Worm (Caenorhabditis elegans) whole organism, L4 larva: ENCODE results near the gene plc-4.

Source experiments
- R02D3.7 ChIP-seq: fragments of 150-350 bp; sonication (generic microtip); optimal IDR thresholded peaks from 3 replicates; lab custom pipeline; 2014; ENCODE audit warnings: missing biosample characterization, missing genetic modification characterization
- T20F7.1 ChIP-seq: fragments of 200-800 bp; sonication (Bioruptor generic); optimal IDR thresholded peaks from 2 replicates; lab custom pipeline; 2018; ENCODE audit warnings: mild to moderate bottlenecking, missing genetic modification characterization, missing compliant biosample characterization
- Y48G9A.11 ChIP-seq: fragments of 200-800 bp; sonication (Bioruptor generic); IDR thresholded peaks from 2 replicates; pipeline ENCODE4 v1.3.6; 2022; ENCODE audit warnings: missing genetic modification reagents, missing genetic modification characterization, missing compliant biosample characterization
- ama-1 ChIP-seq: fragments of 150-350 bp; optimal IDR thresholded peaks from 2 replicates; lab custom pipeline; 2014; ENCODE audit warnings: inconsistent platforms, mixed read lengths
- arid-1 ChIP-seq: fragments of 200-800 bp; sonication (Bioruptor generic); conservative IDR thresholded peaks from 2 replicates; pipeline ENCODE4 v1.3.6; 2022; ENCODE audit warnings: missing genetic modification reagents, missing genetic modification characterization, missing compliant biosample characterization
- cey-2 ChIP-seq: sonication (generic microtip); optimal IDR thresholded peaks from 3 replicates; lab custom pipeline; 2017; ENCODE audit warnings: missing genetic modification characterization, mild to moderate bottlenecking, missing compliant biosample characterization, antibody characterized with exemption, borderline replicate concordance; ENCODE audit not compliant: insufficient read depth
- daf-16 ChIP-seq, 3 experiments: sonication (generic microtip); optimal IDR thresholded peaks; 2 replicates each; lab custom pipeline; 2016 to 2017; ENCODE audit warnings: missing genetic modification characterization in 3 of 3, missing genetic modification reagents in 3 of 3, mild to moderate bottlenecking in 2 of 3, missing compliant biosample characterization in 2 of 3, missing biosample characterization in 1 of 3, moderate library complexity in 1 of 3
- dmd-9 ChIP-seq: fragments of 200-800 bp; sonication (Bioruptor generic); IDR thresholded peaks from 2 replicates; pipeline ENCODE4 v1.3.6; 2022; ENCODE audit warnings: missing genetic modification reagents, missing genetic modification characterization, missing compliant biosample characterization
- dpl-1 ChIP-seq: fragments of 150-350 bp; optimal IDR thresholded peaks from 2 replicates; lab custom pipeline; 2014; ENCODE audit warnings: missing biosample characterization, missing genetic modification reagents, missing genetic modification characterization
- dve-1 ChIP-seq: sonication (generic microtip); optimal IDR thresholded peaks from 2 replicates; lab custom pipeline; 2017; ENCODE audit warnings: antibody characterized with exemption, mild to moderate bottlenecking, missing genetic modification characterization, missing compliant biosample characterization; ENCODE audit not compliant: insufficient read depth
- fkh-10 ChIP-seq: fragments of 150-350 bp; optimal IDR thresholded peaks from 2 replicates; lab custom pipeline; 2014; ENCODE audit warnings: missing biosample characterization, missing genetic modification reagents, missing genetic modification characterization
- gei-8 ChIP-seq: fragments of 200-800 bp; sonication (Bioruptor generic); optimal IDR thresholded peaks from 2 replicates; lab custom pipeline; 2018; ENCODE audit warnings: mild to moderate bottlenecking, missing genetic modification characterization, missing compliant biosample characterization
- hif-1 ChIP-seq, 2 experiments: sonication (generic microtip); optimal IDR thresholded peaks; 2 replicates each; lab custom pipeline; 2016 to 2017; ENCODE audit warnings: missing compliant biosample characterization in 2 of 2, missing genetic modification characterization in 2 of 2, missing genetic modification reagents in 2 of 2, missing genotype in 2 of 2, mild to moderate bottlenecking in 1 of 2
- hlh-11 ChIP-seq: fragments of 200-800 bp; sonication (Bioruptor generic); optimal IDR thresholded peaks from 2 replicates; lab custom pipeline; 2018; ENCODE audit warnings: mild to moderate bottlenecking, missing genetic modification characterization, missing compliant biosample characterization
- hlh-30 ChIP-seq: sonication (generic microtip); optimal IDR thresholded peaks from 2 replicates; lab custom pipeline; 2017; ENCODE audit warnings: antibody characterized with exemption, mild to moderate bottlenecking, missing genetic modification characterization, missing compliant biosample characterization; ENCODE audit not compliant: insufficient read depth
- lin-1 ChIP-seq: fragments of 200-800 bp; sonication (Bioruptor generic); IDR thresholded peaks from 2 replicates; pipeline ENCODE4 v1.3.6; 2022; ENCODE audit warnings: missing genetic modification reagents, missing genetic modification characterization, missing compliant biosample characterization
- lin-13 ChIP-seq: fragments of 150-350 bp; optimal IDR thresholded peaks from 2 replicates; lab custom pipeline; 2014; ENCODE audit warnings: missing biosample characterization, missing genetic modification reagents, missing genetic modification characterization
- lin-15B ChIP-seq: fragments of 150-350 bp; sonication (generic microtip); optimal IDR thresholded peaks from 3 replicates; lab custom pipeline; 2014; ENCODE audit warnings: missing biosample characterization, missing genetic modification characterization
- lin-38 ChIP-seq: fragments of 200-800 bp; sonication (Bioruptor generic); IDR thresholded peaks from 2 replicates; pipeline ENCODE4 v1.3.6; 2022; ENCODE audit warnings: missing genetic modification reagents, missing genetic modification characterization, missing compliant biosample characterization
- lsy-2 ChIP-seq, 2 experiments: fragments of 150-350 bp in 1 of 2; sonication (generic microtip) in 1 of 2; optimal IDR thresholded peaks; 2 replicates each; lab custom pipeline; 2014 to 2017; ENCODE audit warnings: missing biosample characterization in 2 of 2, missing genetic modification characterization in 2 of 2
- mep-1 ChIP-seq: fragments of 150-350 bp; sonication (generic microtip); optimal IDR thresholded peaks from 3 replicates; lab custom pipeline; 2014; ENCODE audit warnings: missing biosample characterization, missing genetic modification characterization
- mes-2 ChIP-seq: sonication (generic microtip); optimal IDR thresholded peaks from 2 replicates; lab custom pipeline; 2016; ENCODE audit warnings: missing genotype, mild to moderate bottlenecking, missing genetic modification characterization, missing compliant biosample characterization; ENCODE audit not compliant: poor library complexity, severe bottlenecking
- nhr-237 ChIP-seq: sonication (generic microtip); optimal IDR thresholded peaks from 2 replicates; lab custom pipeline; 2017; ENCODE audit warnings: missing biosample characterization, missing genetic modification characterization
- nhr-28 ChIP-seq: fragments of 150-350 bp; optimal IDR thresholded peaks from 2 replicates; lab custom pipeline; 2014; ENCODE audit warnings: missing biosample characterization, missing genetic modification characterization
- nhr-6 ChIP-seq: fragments of 150-350 bp; optimal IDR thresholded peaks from 2 replicates; lab custom pipeline; 2014; ENCODE audit warnings: missing biosample characterization, missing genetic modification characterization
- nhr-77 ChIP-seq: fragments of 150-350 bp; optimal IDR thresholded peaks from 2 replicates; lab custom pipeline; 2014; ENCODE audit warnings: missing biosample characterization, missing genetic modification characterization
- pha-4 ChIP-seq, 2 experiments: fragments of 150-350 bp in 1 of 2; fragments of 200-800 bp in 1 of 2; sonication (Bioruptor generic) in 1 of 2; IDR thresholded peaks in 1 of 2; optimal IDR thresholded peaks in 1 of 2; 2 replicates each; pipeline versions ENCODE4 v1.3.6 to Lab custom; 2014 to 2022; ENCODE audit warnings: missing genetic modification characterization in 2 of 2, missing genetic modification reagents in 2 of 2, missing biosample characterization in 1 of 2, missing compliant biosample characterization in 1 of 2
- pqm-1 ChIP-seq: sonication (generic microtip); optimal IDR thresholded peaks from 2 replicates; lab custom pipeline; 2017; ENCODE audit warnings: missing biosample characterization, missing genetic modification characterization
- rbr-2 ChIP-seq: sonication (generic microtip); optimal IDR thresholded peaks from 2 replicates; lab custom pipeline; 2016; ENCODE audit warnings: missing genotype, missing genetic modification characterization, missing compliant biosample characterization
- tra-1 ChIP-seq: fragments of 200-800 bp; sonication (Bioruptor generic); IDR thresholded peaks from 2 replicates; pipeline ENCODE4 v1.3.6; 2022; ENCODE audit warnings: missing genetic modification reagents, missing genetic modification characterization, missing compliant biosample characterization
- unc-130 ChIP-seq: sonication (generic microtip); optimal IDR thresholded peaks from 2 replicates; lab custom pipeline; 2016; ENCODE audit warnings: missing genetic modification reagents, missing genetic modification characterization, missing compliant biosample characterization

Gene plc-4

DNA sequence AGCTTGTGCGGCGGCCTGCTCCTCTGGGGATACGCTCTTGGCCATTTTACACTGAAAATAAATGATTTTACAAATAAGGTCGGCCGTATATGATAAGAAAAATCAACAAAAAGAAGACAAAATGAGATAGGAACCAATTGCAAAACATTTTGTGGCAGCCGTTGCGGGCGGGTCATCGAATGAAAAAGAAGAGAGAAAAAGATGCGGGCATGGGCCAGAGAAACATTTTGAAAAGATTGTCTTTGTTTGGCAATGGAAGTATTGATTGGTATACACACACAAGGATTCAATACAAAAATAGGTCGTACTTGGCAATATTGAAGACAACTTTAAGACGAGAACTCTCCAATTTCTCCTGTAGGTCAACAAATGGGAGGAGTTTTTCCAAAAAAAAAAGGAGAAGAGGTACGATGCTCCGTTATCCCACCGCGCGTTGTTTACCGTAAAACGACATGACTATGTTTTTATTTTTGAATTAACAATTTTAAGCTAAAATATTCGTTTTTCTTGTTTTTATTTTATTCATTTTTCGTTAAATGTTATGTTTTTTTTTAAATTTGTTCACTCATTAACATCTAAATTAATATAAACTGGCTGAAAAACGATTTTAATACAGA is at the start of gene plc-4, which contains the start of gene R05G6.4:
plc-4 (minus strand) TSS at position 51 of the 617 bp plus-strand sequence.
R05G6.4 (plus strand) TSS at position 617 of the 617 bp plus-strand sequence.
- TF ChIP-seq tra-1 (GFP tag; lab: Robert Waterston, UW) (no peak), mes-2 (tag; lab: Kevin White, UChicago) (peak; percentile 5), pha-4 (GFP tag; IDR thresholded peaks at IDR 0.05; lab: Robert Waterston, UW) (no peak), pha-4 (tag; optimal IDR thresholded peaks at IDR 0.05; lab: Kevin White, UChicago) (peak; percentile 7), lin-38 (GFP tag; lab: Robert Waterston, UW) (0 out of 2 replicates have a peak, but pooled peaks have one; percentile 11), lin-15B (no peak), T20F7.1 (GFP tag; lab: Kevin White, UChicago) (peak; percentile 96), rbr-2 (tag; lab: Kevin White, UChicago) (peak; percentile 30), dmd-9 (no peak), Y48G9A.11 (peak; percentile 91), R02D3.7 (tag; lab: Kevin White, UChicago) (peak; percentile 66), dpl-1 (GFP tag; lab: Kevin White, UChicago) (peak; percentile 46), daf-16 (GFP tag; optimal IDR thresholded peaks at IDR 0.05; lab: Kevin White, UChicago) (no peak), daf-16 (tag; optimal IDR thresholded peaks at IDR 0.05; lab: Kevin White, UChicago) (peak; percentile 32), lsy-2 (tag; optimal IDR thresholded peaks at IDR 0.05; lab: Kevin White, UChicago) (peak in 1 of 2 experiments; percentile 54), dve-1 (tag; lab: Kevin White, UChicago) (peak; percentile 41)

ce11 chrIV:7561614-7562142 is 49.2 kb upstream of the plc-4 start, which contains the start of gene ima-3:
Gene ima-3 (minus strand): TSS chrIV:7561664.
- peak; percentile 31 for TF ChIP-seq fkh-10 (GFP tag; lab: Kevin White, UChicago)
- peak; percentile 72 for TF ChIP-seq mes-2 (tag; lab: Kevin White, UChicago)
- no peak for TF ChIP-seq cey-2 (tag; lab: Kevin White, UChicago)
- TF ChIP-seq mep-1 (tag; lab: Kevin White, UChicago), result peak; percentile 51
- TF ChIP-seq lin-38 (GFP tag; lab: Robert Waterston, UW), result peak; percentile 73
- TF ChIP-seq hlh-11 (tag; lab: Kevin White, UChicago), result no peak
- no peak for TF ChIP-seq gei-8
- TF ChIP-seq ama-1, result peak; percentile 2
- TF ChIP-seq pqm-1 (tag; lab: Kevin White, UChicago), result peak; percentile 36
- peak; percentile 67 for TF ChIP-seq nhr-28 (tag; lab: Kevin White, UChicago)
- peak; percentile 44 for TF ChIP-seq lin-13 (GFP tag; lab: Kevin White, UChicago)
- no peak for TF ChIP-seq hlh-30 (tag; lab: Kevin White, UChicago)
- TF ChIP-seq nhr-237 (tag; lab: Kevin White, UChicago), result no peak
- TF ChIP-seq dve-1 (tag; lab: Kevin White, UChicago), result peak; percentile 30
- TF ChIP-seq hif-1 (tag; optimal IDR thresholded peaks at IDR 0.05; lab: Kevin White, UChicago), result peak in 1 of 2 experiments; percentile 47
- peak; percentile 18 for TF ChIP-seq unc-130
- peak in 1 of 2 experiments; percentile 62 for TF ChIP-seq lsy-2 (tag; optimal IDR thresholded peaks at IDR 0.05; lab: Kevin White, UChicago)
- peak; percentile 17 for TF ChIP-seq nhr-6 (tag; lab: Kevin White, UChicago)
- TF ChIP-seq nhr-77 (tag; lab: Kevin White, UChicago), result peak; percentile 80
- peak; percentile 25 for TF ChIP-seq dpl-1 (GFP tag; lab: Kevin White, UChicago)

DNA sequence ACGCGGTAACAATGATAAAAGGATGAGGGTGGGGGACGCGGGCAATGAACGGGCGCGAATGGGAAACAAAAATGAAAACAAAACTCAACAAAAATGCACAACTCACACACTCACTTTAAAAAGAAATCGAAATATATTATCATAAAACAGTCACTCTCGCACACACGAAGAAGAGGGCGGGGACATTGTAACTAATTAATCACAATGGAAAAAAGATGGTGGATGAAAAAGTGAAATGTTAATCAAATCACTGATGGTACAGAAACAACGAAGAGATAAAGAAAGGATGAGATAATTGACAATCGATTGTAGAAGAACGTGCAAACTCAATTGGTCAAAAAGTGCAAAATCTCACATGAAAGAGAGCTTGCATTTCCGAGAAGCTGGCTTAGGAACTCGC is 46.8 kb upstream of the plc-4 start:
- TF ChIP-seq lin-38 (GFP tag; lab: Robert Waterston, UW) (peak; percentile 6; the same call in 1 of the 2 replicates), arid-1 (GFP tag; lab: Robert Waterston, UW) (0 out of 2 replicates have a peak, but pooled peaks have one; percentile 21), lin-1 (GFP tag; lab: Robert Waterston, UW) (no peak)
